In the genomic region with DNA sequence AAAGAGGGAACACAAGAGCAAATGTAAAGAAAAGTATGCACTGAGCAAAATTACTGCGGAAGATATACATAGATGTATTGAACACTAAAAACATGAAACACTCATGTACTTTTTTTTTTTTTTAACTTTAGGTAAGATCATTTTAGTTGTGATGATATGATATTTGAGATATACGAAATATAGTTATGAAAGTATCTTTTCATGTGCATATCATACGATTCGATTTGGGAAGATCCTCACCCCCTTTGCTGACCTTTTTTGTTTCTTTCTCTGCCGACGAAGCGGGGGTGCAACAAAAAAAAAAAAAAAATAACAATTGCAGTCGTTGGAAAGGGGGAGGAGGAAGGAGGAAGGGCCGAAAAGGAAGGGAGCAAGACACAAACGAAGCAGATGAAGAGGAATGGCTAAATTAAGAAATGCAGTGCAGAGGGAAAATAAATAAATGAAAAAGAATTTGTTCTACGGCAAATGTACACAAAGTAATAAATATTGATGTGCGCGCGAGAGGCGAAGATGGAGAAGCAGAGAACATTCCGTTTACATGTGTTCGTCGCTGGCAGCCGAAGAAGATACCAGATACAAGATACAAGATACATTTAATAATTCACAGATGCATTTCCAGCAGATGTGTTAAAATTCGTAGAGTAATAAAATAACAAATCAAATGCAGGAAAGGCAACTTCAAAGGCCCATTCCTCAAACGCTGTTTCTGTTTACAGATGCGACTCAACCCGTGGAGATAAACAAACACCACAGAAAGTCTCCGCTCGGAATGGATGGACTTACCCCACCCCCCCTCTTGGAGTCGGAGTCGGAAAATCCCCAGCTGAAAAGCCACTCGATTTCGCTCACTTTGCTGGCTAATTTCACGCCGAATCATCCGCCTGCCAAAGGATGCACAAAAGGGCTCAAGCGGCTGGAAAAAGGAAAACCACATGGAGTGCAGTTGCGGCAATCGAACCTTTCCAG, we compare ENCODE assay signal across 4 fruit fly cellular contexts.
TF ChIP-seq lines count a peak whose summit lies in the region.

No protein-coding gene starts in this region.

- no peak for TF ChIP-seq CTCF in whole organism, embryonic (GFP tag; optimal IDR thresholded peaks at IDR 0.05; lab: Kevin White, UChicago)

TF ChIP-seq in whole organism, embryonic, 481 proteins besides CTCF, POLR2A, EP300 and RAD21 (continues in another document):
- TF ChIP-seq H2.0 (GFP tag; IDR thresholded peaks at IDR 0.05; lab: Robert Waterston, UW) (no peak), sens-2 (GFP tag; IDR thresholded peaks at IDR 0.05; lab: Robert Waterston, UW) (no peak), Myb (GFP tag; optimal IDR thresholded peaks at IDR 0.05; lab: Kevin White, UChicago) (no peak), Doc2 (GFP tag; IDR thresholded peaks at IDR 0.05; lab: Robert Waterston, UW) (no peak), sqz (GFP tag; optimal IDR thresholded peaks at IDR 0.05; lab: Kevin White, UChicago) (peak; percentile 48), Max (GFP tag; optimal IDR thresholded peaks at IDR 0.05; lab: Kevin White, UChicago) (no peak), ham (GFP tag; IDR thresholded peaks at IDR 0.05; lab: Robert Waterston, UW) (no peak), CG3726 (GFP tag; IDR thresholded peaks at IDR 0.05; lab: Robert Waterston, UW) (no peak), CG9609 (GFP tag; optimal IDR thresholded peaks at IDR 0.05; lab: Kevin White, UChicago) (peak; percentile 19), ara (GFP tag; IDR thresholded peaks at IDR 0.05; lab: Robert Waterston, UW) (peak; percentile 71), CG4424 (GFP tag; optimal IDR thresholded peaks at IDR 0.05; lab: Kevin White, UChicago) (no peak), Gug (GFP tag; IDR thresholded peaks at IDR 0.05; lab: Robert Waterston, UW) (no peak), D (optimal IDR thresholded peaks at IDR 0.05; lab: Kevin White, UChicago) (no peak), D (GFP tag; optimal IDR thresholded peaks at IDR 0.05; lab: Kevin White, UChicago) (peak; percentile 37), Meics (GFP tag; optimal IDR thresholded peaks at IDR 0.05; lab: Kevin White, UChicago) (no peak), sd (tag; optimal IDR thresholded peaks at IDR 0.05; lab: Kevin White, UChicago) (no peak), grau (tag; optimal IDR thresholded peaks at IDR 0.05; lab: Kevin White, UChicago) (peak; percentile 19), zfh1 (GFP tag; IDR thresholded peaks at IDR 0.05; lab: Robert Waterston, UW) (peak; percentile 73), gce (GFP tag; IDR thresholded peaks at IDR 0.05; lab: Robert Waterston, UW) (no peak), Stat92E (GFP tag; optimal IDR thresholded peaks at IDR 0.05; lab: Kevin White, UChicago) (no peak), ci (GFP tag; IDR thresholded peaks at IDR 0.05; lab: Robert Waterston, UW) (no peak)

TF ChIP-seq in whole organism, prepupa, 60 proteins besides CTCF, POLR2A, EP300 and RAD21 (continues in another document):
- TF ChIP-seq CG4318 (GFP tag; optimal IDR thresholded peaks at IDR 0.05; lab: Kevin White, UChicago) (no peak), CG11294 (GFP tag; IDR thresholded peaks at IDR 0.05; lab: Robert Waterston, UW) (no peak), lz (GFP tag; optimal IDR thresholded peaks at IDR 0.05; lab: Kevin White, UChicago) (peak; percentile 25), Ets96B (tag; optimal IDR thresholded peaks at IDR 0.05; lab: Kevin White, UChicago) (peak; percentile 50), Blimp-1 (GFP tag; optimal IDR thresholded peaks at IDR 0.05; lab: Kevin White, UChicago) (no peak), CG6808 (GFP tag; optimal IDR thresholded peaks at IDR 0.05; lab: Kevin White, UChicago) (peak; percentile 15), spab (GFP tag; optimal IDR thresholded peaks at IDR 0.05; lab: Kevin White, UChicago) (peak; percentile 27), Sox14 (GFP tag; optimal IDR thresholded peaks at IDR 0.05; lab: Kevin White, UChicago) (peak; percentile 12), net (GFP tag; optimal IDR thresholded peaks at IDR 0.05; lab: Kevin White, UChicago) (peak; percentile 13), esn (GFP tag; optimal IDR thresholded peaks at IDR 0.05; lab: Kevin White, UChicago) (peak; percentile 51), CG8319 (GFP tag; optimal IDR thresholded peaks at IDR 0.05; lab: Kevin White, UChicago) (no peak), CG34406 (GFP tag; optimal IDR thresholded peaks at IDR 0.05; lab: Kevin White, UChicago) (peak; percentile 23), CG1621 (tag; optimal IDR thresholded peaks at IDR 0.05; lab: Kevin White, UChicago) (no peak), acj6 (GFP tag; optimal IDR thresholded peaks at IDR 0.05; lab: Kevin White, UChicago) (peak; percentile 39), Smox (GFP tag; optimal IDR thresholded peaks at IDR 0.05; lab: Kevin White, UChicago) (no peak), salr (GFP tag; optimal IDR thresholded peaks at IDR 0.05; lab: Kevin White, UChicago) (no peak), fkh (GFP tag; optimal IDR thresholded peaks at IDR 0.05; lab: Kevin White, UChicago) (peak; percentile 70), cyc (GFP tag; optimal IDR thresholded peaks at IDR 0.05; lab: Kevin White, UChicago) (peak; percentile 34), OdsH (GFP tag; optimal IDR thresholded peaks at IDR 0.05; lab: Kevin White, UChicago) (peak; percentile 27), CG16779 (tag; optimal IDR thresholded peaks at IDR 0.05; lab: Kevin White, UChicago) (peak; percentile 4), Hr38 (GFP tag; optimal IDR thresholded peaks at IDR 0.05; lab: Kevin White, UChicago) (no peak)

TF ChIP-seq in whole organism, pupa, 21 proteins besides CTCF, POLR2A, EP300 and RAD21:
- TF ChIP-seq CG4496 (GFP tag; IDR thresholded peaks at IDR 0.05; lab: Robert Waterston, UW), result no peak
- peak; percentile 30 for TF ChIP-seq Snoo (tag; optimal IDR thresholded peaks at IDR 0.05; lab: Kevin White, UChicago)
- TF ChIP-seq CG8159 (tag; optimal IDR thresholded peaks at IDR 0.05; lab: Kevin White, UChicago), result peak; percentile 57
- TF ChIP-seq CG10348 (GFP tag; IDR thresholded peaks at IDR 0.05; lab: Robert Waterston, UW), result no peak
- no peak for TF ChIP-seq rn (GFP tag; IDR thresholded peaks at IDR 0.05; lab: Robert Waterston, UW)
- no peak for TF ChIP-seq fd96Ca (GFP tag; IDR thresholded peaks at IDR 0.05; lab: Robert Waterston, UW)
- TF ChIP-seq CG8301 (tag; optimal IDR thresholded peaks at IDR 0.05; lab: Kevin White, UChicago), result no peak
- TF ChIP-seq Pif1B (GFP tag; optimal IDR thresholded peaks at IDR 0.05; lab: Kevin White, UChicago), result peak; percentile 22
- no peak for TF ChIP-seq Ets98B (GFP tag; IDR thresholded peaks at IDR 0.05; lab: Robert Waterston, UW)
- no peak for TF ChIP-seq D1 (tag; optimal IDR thresholded peaks at IDR 0.05; lab: Kevin White, UChicago)
- TF ChIP-seq CG17806 (tag; optimal IDR thresholded peaks at IDR 0.05; lab: Kevin White, UChicago), result peak; percentile 30
- no peak for TF ChIP-seq CG13204 (GFP tag; optimal IDR thresholded peaks at IDR 0.05; lab: Kevin White, UChicago)
- TF ChIP-seq gl (tag; optimal IDR thresholded peaks at IDR 0.05; lab: Kevin White, UChicago), result no peak
- TF ChIP-seq CG32121 (GFP tag; IDR thresholded peaks at IDR 0.05; lab: Robert Waterston, UW), result no peak
- peak; percentile 42 for TF ChIP-seq CG15710 (tag; optimal IDR thresholded peaks at IDR 0.05; lab: Kevin White, UChicago)
- no peak for TF ChIP-seq CG12605 (GFP tag; IDR thresholded peaks at IDR 0.05; lab: Robert Waterston, UW)
- no peak for TF ChIP-seq CG34367 (tag; optimal IDR thresholded peaks at IDR 0.05; lab: Kevin White, UChicago)
- peak; percentile 32 for TF ChIP-seq CG9948 (tag; optimal IDR thresholded peaks at IDR 0.05; lab: Kevin White, UChicago)
- TF ChIP-seq EcR (GFP tag; optimal IDR thresholded peaks at IDR 0.05; lab: Kevin White, UChicago), result no peak
- peak; percentile 50 for TF ChIP-seq Pif1A (GFP tag; optimal IDR thresholded peaks at IDR 0.05; lab: Kevin White, UChicago)
- no peak for TF ChIP-seq CG14655 (GFP tag; optimal IDR thresholded peaks at IDR 0.05; lab: Kevin White, UChicago)

TF ChIP-seq in whole organism, wandering third instar larva, 38 proteins besides CTCF, POLR2A, EP300 and RAD21:
- TF ChIP-seq woc (GFP tag; optimal IDR thresholded peaks at IDR 0.05; lab: Kevin White, UChicago) (peak; percentile 19), Dfd (GFP tag; optimal IDR thresholded peaks at IDR 0.05; lab: Kevin White, UChicago) (no peak), dsf (GFP tag; optimal IDR thresholded peaks at IDR 0.05; lab: Kevin White, UChicago; ENCODE audit: borderline replicate concordance) (no peak), psq (GFP tag; optimal IDR thresholded peaks at IDR 0.05; lab: Kevin White, UChicago) (peak; percentile 80), jim (GFP tag; optimal IDR thresholded peaks at IDR 0.05; lab: Kevin White, UChicago) (no peak), HLH106 (tag; optimal IDR thresholded peaks at IDR 0.05; lab: Kevin White, UChicago) (no peak), OdsH (GFP tag; optimal IDR thresholded peaks at IDR 0.05; lab: Kevin White, UChicago) (peak; percentile 18), Hr78 (GFP tag; optimal IDR thresholded peaks at IDR 0.05; lab: Kevin White, UChicago) (no peak), tai (GFP tag; optimal IDR thresholded peaks at IDR 0.05; lab: Kevin White, UChicago) (no peak), dl (GFP tag; optimal IDR thresholded peaks at IDR 0.05; lab: Kevin White, UChicago; ENCODE audit: insufficient read depth in 1 of 2, partially characterized antibody in 2 of 2) (no peak), CG32264 (GFP tag; optimal IDR thresholded peaks at IDR 0.05; lab: Kevin White, UChicago) (no peak), Myc (optimal IDR thresholded peaks at IDR 0.05; lab: Kevin White, UChicago) (no peak), sv (GFP tag; optimal IDR thresholded peaks at IDR 0.05; lab: Kevin White, UChicago) (no peak), Hnf4 (GFP tag; optimal IDR thresholded peaks at IDR 0.05; lab: Kevin White, UChicago) (peak; percentile 6), ey (GFP tag; optimal IDR thresholded peaks at IDR 0.05; lab: Kevin White, UChicago) (peak; percentile 5), Vsx2 (GFP tag; optimal IDR thresholded peaks at IDR 0.05; lab: Kevin White, UChicago; ENCODE audit: partially characterized antibody) (no peak), foxo (GFP tag; optimal IDR thresholded peaks at IDR 0.05; lab: Kevin White, UChicago) (peak in 1 of 2 experiments; percentile 11), lola (GFP tag; optimal IDR thresholded peaks at IDR 0.05; lab: Kevin White, UChicago) (no peak), CG9705 (GFP tag; optimal IDR thresholded peaks at IDR 0.05; lab: Kevin White, UChicago) (no peak), rgr (GFP tag; optimal IDR thresholded peaks at IDR 0.05; lab: Kevin White, UChicago) (peak; percentile 9), fru (GFP tag; optimal IDR thresholded peaks at IDR 0.05; lab: Kevin White, UChicago) (peak; percentile 39), brk (GFP tag; optimal IDR thresholded peaks at IDR 0.05; lab: Kevin White, UChicago) (no peak), h (GFP tag; optimal IDR thresholded peaks at IDR 0.05; lab: Kevin White, UChicago) (peak; percentile 19), Rel (GFP tag; optimal IDR thresholded peaks at IDR 0.05; lab: Kevin White, UChicago) (no peak), Rel (tag; optimal IDR thresholded peaks at IDR 0.05; lab: Kevin White, UChicago) (no peak), Hr83 (GFP tag; optimal IDR thresholded peaks at IDR 0.05; lab: Kevin White, UChicago; ENCODE audit: poor library complexity, severe bottlenecking) (no peak)

Comparison
In these comparisons a context has a peak if more than half of its experiments do, and no peak if none do; other contexts are left out.
1. Of the 7 proteins assayed by ChIP-seq in both whole organism, embryonic and whole organism, prepupa: peak only in whole organism, embryonic: Blimp-1; only in whole organism, prepupa: CG16779 and Hr39; in both: Sox102F; in neither: 3.